Fruit fly (Drosophila melanogaster) whole organism, embryonic: ENCODE results near the gene CG7656.
A peak's percentile ranks its signal among the peaks of the same experiment; 100 is the strongest.

Experiments used
- CG10654 ChIP-seq: fragments of 200-800 bp; sonication (Bioruptor generic); optimal IDR thresholded peaks from 2 replicates; lab custom pipeline; 2016; ENCODE audit warnings: missing biosample characterization, missing genetic modification characterization
- CG11398 ChIP-seq: fragments of 200-800 bp; sonication (Bioruptor generic); optimal IDR thresholded peaks from 2 replicates; lab custom pipeline; 2016; ENCODE audit warnings: missing biosample characterization, missing genetic modification characterization
- CG12155 ChIP-seq: fragments of 200-800 bp; sonication (Bioruptor generic); optimal IDR thresholded peaks from 3 replicates; lab custom pipeline; 2016; ENCODE audit warnings: missing biosample characterization, missing genetic modification characterization
- CG12219 ChIP-seq: fragments of 200-800 bp; sonication (Bioruptor generic); optimal IDR thresholded peaks from 3 replicates; lab custom pipeline; 2018; ENCODE audit warnings: missing biosample characterization, mild to moderate bottlenecking, missing genetic modification characterization
- CG14667 ChIP-seq: fragments of 200-800 bp; sonication (Bioruptor generic); IDR thresholded peaks from 2 replicates; pipeline ENCODE4 v1.3.6; 2022; ENCODE audit warnings: missing biosample characterization, missing genetic modification characterization
- CG16779 ChIP-seq: fragments of 200-800 bp; sonication (Bioruptor generic); IDR thresholded peaks from 2 replicates; pipeline ENCODE4 v1.3.6; 2022; ENCODE audit warnings: missing biosample characterization, missing genetic modification characterization
- CG16815 ChIP-seq: fragments of 200-800 bp; sonication (Bioruptor generic); optimal IDR thresholded peaks from 3 replicates; lab custom pipeline; 2017; ENCODE audit warnings: missing biosample characterization, mild to moderate bottlenecking, missing genetic modification characterization
- CG17568 ChIP-seq: fragments of 200-800 bp; sonication (Bioruptor generic); optimal IDR thresholded peaks from 2 replicates; lab custom pipeline; 2018; ENCODE audit warnings: missing biosample characterization, mild to moderate bottlenecking, missing genetic modification characterization, moderate library complexity
- CG17612 ChIP-seq: fragments of 200-800 bp; sonication (Bioruptor generic); IDR thresholded peaks from 2 replicates; pipeline ENCODE4 v1.3.6; 2022; ENCODE audit warnings: missing biosample characterization, missing genetic modification characterization
- CG17829 ChIP-seq: fragments of 200-800 bp; optimal IDR thresholded peaks from 2 replicates; lab custom pipeline; 2019; ENCODE audit warnings: missing biosample characterization, mild to moderate bottlenecking, missing genetic modification characterization, moderate library complexity
- CG2712 ChIP-seq: fragments of 200-800 bp; optimal IDR thresholded peaks from 3 replicates; lab custom pipeline; 2019; ENCODE audit warnings: missing biosample characterization, mild to moderate bottlenecking, missing genetic modification characterization, moderate library complexity
- CG30431 ChIP-seq: fragments of 200-800 bp; sonication (Bioruptor generic); optimal IDR thresholded peaks from 2 replicates; lab custom pipeline; 2017; ENCODE audit warnings: missing biosample characterization, missing genetic modification characterization
- CG3726 ChIP-seq: fragments of 200-800 bp; sonication (Bioruptor generic); IDR thresholded peaks from 3 replicates; pipeline ENCODE4, ENCODE4 v1.3.6; 2022; ENCODE audit warnings: missing biosample characterization, missing genetic modification characterization
- CG4328 ChIP-seq: fragments of 200-800 bp; sonication (Bioruptor generic); optimal IDR thresholded peaks from 3 replicates; lab custom pipeline; 2017; ENCODE audit warnings: missing biosample characterization, missing genetic modification reagents, missing genetic modification characterization
- CG4820 ChIP-seq: fragments of 200-800 bp; sonication (Bioruptor generic); optimal IDR thresholded peaks from 3 replicates; lab custom pipeline; 2016; ENCODE audit warnings: missing biosample characterization, missing genetic modification characterization
- CG5180 ChIP-seq: fragments of 200-800 bp; sonication (Bioruptor generic); optimal IDR thresholded peaks from 3 replicates; lab custom pipeline; 2017; ENCODE audit warnings: missing biosample characterization, missing genetic modification characterization, mild to moderate bottlenecking, moderate library complexity, missing genetic modification reagents
- CG6272 ChIP-seq: fragments of 200-800 bp; sonication (Bioruptor generic); IDR thresholded peaks from 2 replicates; pipeline ENCODE4 v1.3.6; 2022; ENCODE audit warnings: missing biosample characterization, missing genetic modification characterization
- CG6765 ChIP-seq: fragments of 200-800 bp; sonication (Bioruptor generic); optimal IDR thresholded peaks from 3 replicates; lab custom pipeline; 2017; ENCODE audit warnings: missing biosample characterization, mild to moderate bottlenecking, missing genetic modification characterization
- CG7357 ChIP-seq: fragments of 200-800 bp; sonication (Bioruptor generic); IDR thresholded peaks from 3 replicates; pipeline ENCODE4 v1.3.6; 2022; ENCODE audit warnings: missing biosample characterization, missing genetic modification characterization
- D ChIP-seq, 2 experiments: fragments of 200-800 bp in 1 of 2; fragments of >200 bp in 1 of 2; sonication (Bioruptor generic) in 1 of 2; optimal IDR thresholded peaks; 2 replicates in 1 of 2; 3 replicates in 1 of 2; lab custom pipeline; 2017; ENCODE audit warnings: mild to moderate bottlenecking in 1 of 2, missing biosample characterization in 1 of 2, missing genetic modification characterization in 1 of 2, missing genetic modification reagents in 1 of 2
- Dad ChIP-seq: fragments of 200-800 bp; sonication (Bioruptor generic); optimal IDR thresholded peaks from 3 replicates; lab custom pipeline; 2016; ENCODE audit warnings: missing biosample characterization, missing genetic modification characterization
- Dp ChIP-seq: fragments of 200-800 bp; sonication (Bioruptor generic); optimal IDR thresholded peaks from 2 replicates; lab custom pipeline; 2018; ENCODE audit warnings: missing biosample characterization, mild to moderate bottlenecking, missing genetic modification characterization, moderate library complexity
- Drgx ChIP-seq: fragments of 200-800 bp; sonication (Bioruptor generic); IDR thresholded peaks from 2 replicates; pipeline ENCODE4 v1.3.6; 2022; ENCODE audit warnings: missing biosample characterization, missing genetic modification characterization
- Gsc ChIP-seq: fragments of 200-800 bp; sonication (Bioruptor generic); IDR thresholded peaks from 2 replicates; pipeline ENCODE4 v1.3.6; 2022; ENCODE audit warnings: missing biosample characterization, missing genetic modification characterization
- Nf-YC ChIP-seq: fragments of 200-800 bp; optimal IDR thresholded peaks from 3 replicates; lab custom pipeline; 2019; ENCODE audit warnings: missing biosample characterization, mild to moderate bottlenecking, missing genetic modification characterization, moderate library complexity
- Oli ChIP-seq: fragments of 200-800 bp; sonication (Bioruptor generic); optimal IDR thresholded peaks from 2 replicates; lab custom pipeline; 2018; ENCODE audit warnings: missing biosample characterization, mild to moderate bottlenecking, missing genetic modification characterization, moderate library complexity
- Ravus ChIP-seq: fragments of 200-800 bp; sonication (Bioruptor generic); IDR thresholded peaks from 2 replicates; pipeline ENCODE4 v1.3.6; 2022; ENCODE audit warnings: missing biosample characterization, missing genetic modification characterization
- Six4 ChIP-seq: fragments of 200-800 bp; sonication (Bioruptor generic); optimal IDR thresholded peaks from 2 replicates; lab custom pipeline; 2016; ENCODE audit warnings: missing biosample characterization, missing genetic modification characterization
- Spps ChIP-seq: fragments of 200-800 bp; sonication (Bioruptor generic); optimal IDR thresholded peaks from 2 replicates; lab custom pipeline; 2018; ENCODE audit warnings: missing biosample characterization, mild to moderate bottlenecking, missing genetic modification characterization
- Sry-β ChIP-seq: fragments of 200-800 bp; sonication (Bioruptor generic); optimal IDR thresholded peaks from 2 replicates; lab custom pipeline; 2018; ENCODE audit warnings: missing biosample characterization, mild to moderate bottlenecking, missing genetic modification characterization, moderate library complexity
- cato ChIP-seq: fragments of 200-800 bp; sonication (Bioruptor generic); optimal IDR thresholded peaks from 2 replicates; lab custom pipeline; 2016; ENCODE audit warnings: missing biosample characterization, missing genetic modification characterization, borderline replicate concordance
- corto ChIP-seq: fragments of 200-800 bp; sonication (Bioruptor generic); optimal IDR thresholded peaks from 2 replicates; lab custom pipeline; 2016; ENCODE audit warnings: missing biosample characterization, mild to moderate bottlenecking, missing genetic modification characterization, moderate library complexity
- dysf ChIP-seq: fragments of 200-800 bp; sonication (Bioruptor generic); IDR thresholded peaks from 3 replicates; pipeline ENCODE4 v1.3.6; 2022; ENCODE audit warnings: missing biosample characterization, missing genetic modification characterization
- inv ChIP-seq: fragments of 200-800 bp; sonication (Bioruptor generic); IDR thresholded peaks from 2 replicates; pipeline ENCODE4 v1.3.6; 2022; ENCODE audit warnings: missing biosample characterization, missing genetic modification characterization; ENCODE audit not compliant: partially characterized antibody
- klu ChIP-seq: fragments of 200-800 bp; sonication (Bioruptor generic); IDR thresholded peaks from 2 replicates; pipeline ENCODE4 v1.3.6; 2022; ENCODE audit warnings: missing biosample characterization, missing genetic modification characterization
- knrl ChIP-seq: fragments of 200-800 bp; sonication (Bioruptor generic); IDR thresholded peaks from 3 replicates; pipeline ENCODE4 v1.3.6; 2022; ENCODE audit warnings: missing biosample characterization, missing genetic modification characterization; ENCODE audit not compliant: partially characterized antibody
- nerfin-1 ChIP-seq: fragments of 200-800 bp; sonication (Bioruptor generic); optimal IDR thresholded peaks from 3 replicates; lab custom pipeline; 2019; ENCODE audit warnings: missing biosample characterization, mild to moderate bottlenecking, missing genetic modification characterization, moderate library complexity
- nom ChIP-seq: fragments of 200-800 bp; sonication (Bioruptor generic); optimal IDR thresholded peaks from 2 replicates; lab custom pipeline; 2017; ENCODE audit warnings: missing biosample characterization, missing genetic modification characterization, mild to moderate bottlenecking, moderate library complexity, missing genetic modification reagents
- p53 ChIP-seq: fragments of 200-800 bp; sonication (Bioruptor generic); optimal IDR thresholded peaks from 2 replicates; lab custom pipeline; 2016; ENCODE audit warnings: missing biosample characterization, missing genetic modification characterization
- pan ChIP-seq, 4 experiments: fragments of >200 bp in 3 of 4; fragments of 200-800 bp in 1 of 4; sonication (Bioruptor generic) in 1 of 4; optimal IDR thresholded peaks in 3 of 4; IDR thresholded peaks in 1 of 4; 2 replicates each; pipeline versions ENCODE4 v1.3.6 to Lab custom; 2017 to 2022; ENCODE audit warnings: missing biosample characterization in 2 of 4, missing genetic modification characterization in 2 of 4, mixed read lengths in 1 of 4
- run ChIP-seq: fragments of 200-800 bp; sonication (Bioruptor generic); optimal IDR thresholded peaks from 3 replicates; lab custom pipeline; 2018; ENCODE audit warnings: missing biosample characterization, mild to moderate bottlenecking, missing genetic modification characterization
- scrt ChIP-seq: fragments of 200-800 bp; sonication (Bioruptor generic); optimal IDR thresholded peaks from 2 replicates; lab custom pipeline; 2018; ENCODE audit warnings: missing biosample characterization, mild to moderate bottlenecking, missing genetic modification characterization, moderate library complexity
- sens-2 ChIP-seq: fragments of 200-800 bp; sonication (Bioruptor generic); IDR thresholded peaks from 2 replicates; pipeline ENCODE4 v1.3.6; 2022; ENCODE audit warnings: missing biosample characterization, missing genetic modification characterization
- slp2 ChIP-seq: fragments of 200-800 bp; sonication (Bioruptor generic); optimal IDR thresholded peaks from 2 replicates; lab custom pipeline; 2016; ENCODE audit warnings: missing biosample characterization, missing genetic modification characterization
- stc ChIP-seq: fragments of 200-800 bp; sonication (Bioruptor generic); IDR thresholded peaks from 2 replicates; pipeline ENCODE4 v1.3.6; 2022; ENCODE audit warnings: missing biosample characterization, missing genetic modification characterization
- usp ChIP-seq: fragments of >200 bp; optimal IDR thresholded peaks from 2 replicates; lab custom pipeline; 2017; ENCODE audit warnings: missing biosample characterization, missing genetic modification characterization
- wdn ChIP-seq: fragments of 200-800 bp; sonication (Bioruptor generic); IDR thresholded peaks from 2 replicates; pipeline ENCODE4 v1.3.6; 2022; ENCODE audit warnings: missing biosample characterization, missing genetic modification characterization

The CG7656 gene

DNA sequence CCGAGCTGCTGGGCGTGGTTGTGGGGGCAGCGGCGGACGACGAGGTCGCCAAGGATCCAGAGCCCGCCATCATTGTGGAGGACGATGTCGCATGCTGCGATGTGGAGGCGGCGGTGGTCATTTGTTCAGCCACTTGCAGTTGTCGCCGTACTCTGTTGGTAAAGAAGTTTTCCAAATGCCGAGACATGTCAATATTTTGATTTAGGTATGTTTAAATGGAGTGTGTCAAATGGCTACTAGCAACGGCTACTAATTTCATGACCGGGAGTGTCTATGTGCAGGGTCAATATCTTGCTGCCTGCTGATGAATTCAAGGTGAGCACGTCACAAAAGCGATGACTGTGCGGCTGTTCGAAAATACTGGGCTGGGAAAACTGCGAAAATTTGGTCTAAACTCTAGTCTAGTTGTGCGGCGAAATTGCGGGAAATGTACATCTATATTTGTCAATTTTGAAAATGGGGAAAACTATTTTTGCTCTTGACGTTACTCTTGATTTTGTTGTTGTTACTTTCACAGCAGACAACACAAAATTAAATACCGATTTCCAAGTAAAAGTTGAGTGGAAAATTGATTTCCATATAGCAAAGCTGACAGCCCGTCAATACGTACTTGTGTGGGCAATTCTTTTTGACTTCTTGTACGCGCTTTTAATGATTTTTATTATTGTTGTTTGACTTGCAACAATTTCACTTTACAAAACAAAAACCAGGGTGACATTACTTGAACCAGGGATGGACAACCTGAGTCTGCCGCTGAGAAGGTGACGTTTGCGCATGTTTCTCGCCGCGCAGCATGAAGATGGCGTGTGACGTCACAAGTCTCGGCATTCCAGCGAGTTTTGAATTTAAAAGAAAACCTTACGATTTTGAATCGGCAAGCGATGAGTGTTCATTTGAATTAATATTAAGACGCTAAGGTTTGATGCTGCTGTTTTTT lies at the start of gene CG7656:
Gene CG7656, minus strand, starts transcription at position 731 of the 937 bp plus-strand sequence.
- TF ChIP-seq nom (no peak), dysf (GFP tag; lab: Robert Waterston, UW) (peak; percentile 52; the same call in 2 of the 3 replicates), CG16815 (GFP tag; lab: Kevin White, UChicago) (peak; percentile 47), CG4328 (GFP tag; lab: Kevin White, UChicago) (no peak), CG10654 (peak; percentile 40), klu (GFP tag; lab: Robert Waterston, UW) (no peak), knrl (GFP tag; lab: Robert Waterston, UW) (no peak), cato (GFP tag; lab: Kevin White, UChicago) (no peak), CG6272 (GFP tag; lab: Robert Waterston, UW) (peak; percentile 47; the same call in 1 of the 2 replicates), inv (no peak), corto (GFP tag; lab: Kevin White, UChicago) (no peak), scrt (GFP tag; lab: Kevin White, UChicago) (no peak), D (optimal IDR thresholded peaks at IDR 0.05; lab: Kevin White, UChicago) (no peak), D (GFP tag; optimal IDR thresholded peaks at IDR 0.05; lab: Kevin White, UChicago) (no peak), CG12219 (GFP tag; lab: Kevin White, UChicago) (peak; percentile 16), slp2 (peak; percentile 46), stc (GFP tag; lab: Robert Waterston, UW) (peak; percentile 45), p53 (peak; percentile 71), CG2712 (tag; lab: Kevin White, UChicago) (peak; percentile 9), wdn (GFP tag; lab: Robert Waterston, UW) (peak; percentile 65), Gsc (GFP tag; lab: Robert Waterston, UW) (no peak), Six4 (peak; percentile 52), CG11398 (GFP tag; lab: Kevin White, UChicago) (peak; percentile 71), nerfin-1 (tag; lab: Kevin White, UChicago) (no peak), Drgx (GFP tag; lab: Robert Waterston, UW) (peak; percentile 62), Sry-β (GFP tag; lab: Kevin White, UChicago) (peak; percentile 11), CG5180 (GFP tag; lab: Kevin White, UChicago) (peak; percentile 18), run (no peak), CG14667 (GFP tag; lab: Robert Waterston, UW) (peak; percentile 28; the same call in 1 of the 2 replicates), CG17612 (GFP tag; lab: Robert Waterston, UW) (peak; percentile 37; the same call in 1 of the 2 replicates), CG16779 (peak; percentile 74), usp (no peak), CG17568 (no peak), CG17829 (tag; lab: Kevin White, UChicago) (peak; percentile 23), CG3726 (GFP tag; lab: Robert Waterston, UW) (no peak), Spps (no peak), Ravus (GFP tag; lab: Robert Waterston, UW) (no peak), CG12155 (GFP tag; lab: Kevin White, UChicago) (peak; percentile 84), Dp (GFP tag; lab: Kevin White, UChicago) (peak; percentile 39), CG4820 (GFP tag; lab: Kevin White, UChicago) (peak; percentile 20), sens-2 (GFP tag; lab: Robert Waterston, UW) (no peak), CG6765 (GFP tag; lab: Kevin White, UChicago) (no peak), CG30431 (GFP tag; lab: Kevin White, UChicago) (no peak), Nf-YC (no peak), Oli (peak; percentile 1), pan (optimal IDR thresholded peaks at IDR 0.05; lab: Kevin White, UChicago) (no peak), pan (GFP tag; optimal IDR thresholded peaks at IDR 0.05 in 1 of 2, IDR thresholded peaks at IDR 0.05 in 1 of 2) (peak in 1 of 2 experiments; percentile 71), CG7357 (GFP tag; lab: Robert Waterston, UW) (no peak), Dad (GFP tag; lab: Kevin White, UChicago) (peak; percentile 68)
